Fruit fly (Drosophila melanogaster): ENCODE measurements around the gene CG1265.

dm6 chr3L:4219291-4220228, 35.0 kb upstream of the CG1265 start:
- TF ChIP-seq ttk (optimal IDR thresholded peaks at IDR 0.05) (no peak), psq (optimal IDR thresholded peaks at IDR 0.05) (no peak)
